Worm (Caenorhabditis elegans) whole organism, midembryonic: ENCODE data around the gene sre-11.

Experiments
- T22C8.4 ChIP-seq: fragments of 200-800 bp; sonication (Bioruptor generic); IDR thresholded peaks from 2 replicates; pipeline ENCODE4 v1.3.6; 2022; ENCODE audit warnings: missing genetic modification characterization, missing compliant biosample characterization
- cog-1 ChIP-seq: sonication (generic microtip); optimal IDR thresholded peaks from 2 replicates; lab custom pipeline; 2016; ENCODE audit warnings: missing genetic modification characterization, missing compliant biosample characterization
- flt-1 ChIP-seq: fragments of 200-800 bp; sonication (Bioruptor generic); IDR thresholded peaks from 2 replicates; pipeline ENCODE4 v1.3.6; 2022; ENCODE audit warnings: missing genetic modification characterization, missing compliant biosample characterization
- klf-2 ChIP-seq: fragments of 200-800 bp; sonication (Bioruptor generic); conservative IDR thresholded peaks from 2 replicates; pipeline ENCODE4 v1.3.6; 2022; ENCODE audit warnings: missing genetic modification reagents, missing genetic modification characterization, missing compliant biosample characterization
- med-1 ChIP-seq: sonication (generic microtip); optimal IDR thresholded peaks from 2 replicates; lab custom pipeline; 2017; ENCODE audit warnings: missing genetic modification characterization, mild to moderate bottlenecking, missing compliant biosample characterization, antibody characterized with exemption, missing genetic modification reagents; ENCODE audit not compliant: insufficient read depth
- ref-1 ChIP-seq: fragments of 200-800 bp; sonication (Bioruptor generic); conservative IDR thresholded peaks from 2 replicates; pipeline ENCODE4 v1.3.6; 2022; ENCODE audit warnings: missing genetic modification reagents, missing genetic modification characterization, missing compliant biosample characterization
- tab-1 ChIP-seq: fragments of 200-800 bp; sonication (Bioruptor generic); IDR thresholded peaks from 2 replicates; pipeline ENCODE4 v1.3.6; 2022; ENCODE audit warnings: missing genetic modification characterization, missing compliant biosample characterization
- ztf-23 ChIP-seq: fragments of 200-800 bp; sonication (Bioruptor generic); IDR thresholded peaks from 2 replicates; pipeline ENCODE4 v1.3.6; 2022; ENCODE audit warnings: missing genetic modification reagents, missing genetic modification characterization, missing compliant biosample characterization
- ztf-29 ChIP-seq: fragments of 200-800 bp; sonication (Bioruptor generic); IDR thresholded peaks from 2 replicates; pipeline ENCODE4 v1.3.6; 2022; ENCODE audit warnings: missing genetic modification reagents, missing genetic modification characterization, missing compliant biosample characterization

The sre-11 gene

ce11 chrV:7693394-7693793 lies 9.6 kb upstream of the sre-11 start, which contains the start of gene C12D5.10:
Gene C12D5.10, minus strand, starts transcription at chrV:7693494.
- TF ChIP-seq klf-2 (GFP tag; lab: Robert Waterston, UW) (no peak), cog-1 (tag; lab: Kevin White, UChicago) (no peak), flt-1 (GFP tag; lab: Robert Waterston, UW) (no peak), T22C8.4 (GFP tag; lab: Robert Waterston, UW) (no peak), med-1 (GFP tag; lab: Kevin White, UChicago) (no peak), ztf-23 (GFP tag; lab: Robert Waterston, UW) (no peak), tab-1 (GFP tag; lab: Robert Waterston, UW) (no peak), ztf-29 (GFP tag; lab: Robert Waterston, UW) (no peak), ref-1 (GFP tag; lab: Robert Waterston, UW) (no peak)

- TF ChIP-seq ztf-29 (GFP tag; lab: Robert Waterston, UW): no peak
- TF ChIP-seq ztf-23 (GFP tag; lab: Robert Waterston, UW): no peak
- TF ChIP-seq T22C8.4 (GFP tag; lab: Robert Waterston, UW): no peak
- no peak for TF ChIP-seq klf-2 (GFP tag; lab: Robert Waterston, UW)
- TF ChIP-seq med-1 (GFP tag; lab: Kevin White, UChicago): no peak
- TF ChIP-seq ref-1 (GFP tag; lab: Robert Waterston, UW): no peak
- no peak for TF ChIP-seq tab-1 (GFP tag; lab: Robert Waterston, UW)
- no peak for TF ChIP-seq flt-1 (GFP tag; lab: Robert Waterston, UW)
- no peak for TF ChIP-seq cog-1 (tag; lab: Kevin White, UChicago)
Observed at ce11 chrV:7690637-7691036, 6.9 kb upstream of the sre-11 start.

- TF ChIP-seq flt-1 (GFP tag; lab: Robert Waterston, UW) (no peak), med-1 (GFP tag; lab: Kevin White, UChicago) (no peak), tab-1 (GFP tag; lab: Robert Waterston, UW) (no peak), cog-1 (tag; lab: Kevin White, UChicago) (no peak), ztf-29 (GFP tag; lab: Robert Waterston, UW) (no peak), ref-1 (GFP tag; lab: Robert Waterston, UW) (no peak), T22C8.4 (GFP tag; lab: Robert Waterston, UW) (no peak), klf-2 (GFP tag; lab: Robert Waterston, UW) (no peak), ztf-23 (GFP tag; lab: Robert Waterston, UW) (no peak)
Observed at ce11 chrV:7689888-7690287, 6.1 kb upstream of the sre-11 start, which contains the start of gene C12D5.9. Gene C12D5.9, minus strand, starts transcription at chrV:7689988.

DNA sequence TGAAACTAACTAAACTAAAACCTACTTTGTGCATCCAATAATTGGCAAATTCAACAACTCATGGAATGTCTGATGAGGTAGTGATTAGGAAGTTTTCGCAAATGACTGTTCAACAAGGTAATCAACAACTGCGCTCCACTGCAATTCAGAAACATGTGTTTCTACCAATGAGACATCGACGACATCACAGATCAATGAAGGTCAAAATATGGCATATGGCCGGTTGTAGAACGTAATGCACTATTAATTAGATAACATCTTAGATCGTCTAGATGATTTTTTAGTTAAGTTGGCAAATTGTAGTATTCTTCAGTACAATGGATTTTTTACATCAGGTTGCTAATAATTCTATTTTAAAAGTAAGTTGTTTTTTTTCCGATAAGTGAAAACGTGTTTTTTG lies 2.4 kb upstream of the sre-11 start, which contains the start of the genes nhr-94 and nhr-152:
Gene nhr-94, minus strand, starts transcription at position 147 of the 400 bp plus-strand sequence.
Gene nhr-152, plus strand, starts transcription at position 162 of the 400 bp plus-strand sequence.
- TF ChIP-seq med-1 (GFP tag; lab: Kevin White, UChicago) (no peak), ztf-23 (GFP tag; lab: Robert Waterston, UW) (no peak), ztf-29 (GFP tag; lab: Robert Waterston, UW) (no peak), T22C8.4 (GFP tag; lab: Robert Waterston, UW) (no peak), tab-1 (GFP tag; lab: Robert Waterston, UW) (no peak), klf-2 (GFP tag; lab: Robert Waterston, UW) (no peak), cog-1 (tag; lab: Kevin White, UChicago) (no peak), ref-1 (GFP tag; lab: Robert Waterston, UW) (no peak), flt-1 (GFP tag; lab: Robert Waterston, UW) (no peak)

DNA sequence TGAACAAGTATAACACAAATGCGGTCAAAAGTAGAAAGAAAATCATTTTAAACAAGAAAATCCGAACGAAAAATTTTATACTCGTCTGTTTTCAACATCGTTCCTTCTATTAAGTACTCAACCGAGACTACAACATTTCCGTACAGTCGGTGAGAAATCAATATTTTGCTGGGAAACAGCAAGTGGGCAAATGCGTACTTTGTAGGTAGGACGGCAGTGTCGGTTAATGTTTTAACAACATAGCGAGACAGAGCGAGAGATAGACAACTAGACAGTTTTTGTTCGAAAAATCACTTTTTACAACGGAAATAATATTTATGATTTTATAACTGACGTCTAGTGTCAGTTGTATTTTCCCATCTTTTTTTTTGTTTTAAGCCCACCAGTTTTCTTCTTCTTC lies 2.4 kb downstream of the sre-11 start, which contains the start of gene cyp-33A1:
Gene cyp-33A1, minus strand, starts transcription at position 72 of the 400 bp plus-strand sequence.
- TF ChIP-seq klf-2 (GFP tag; lab: Robert Waterston, UW) (no peak), T22C8.4 (GFP tag; lab: Robert Waterston, UW) (no peak), ztf-29 (GFP tag; lab: Robert Waterston, UW) (no peak), tab-1 (GFP tag; lab: Robert Waterston, UW) (no peak), ztf-23 (GFP tag; lab: Robert Waterston, UW) (no peak), flt-1 (GFP tag; lab: Robert Waterston, UW) (no peak), med-1 (GFP tag; lab: Kevin White, UChicago) (no peak), ref-1 (GFP tag; lab: Robert Waterston, UW) (no peak), cog-1 (tag; lab: Kevin White, UChicago) (no peak)

DNA sequence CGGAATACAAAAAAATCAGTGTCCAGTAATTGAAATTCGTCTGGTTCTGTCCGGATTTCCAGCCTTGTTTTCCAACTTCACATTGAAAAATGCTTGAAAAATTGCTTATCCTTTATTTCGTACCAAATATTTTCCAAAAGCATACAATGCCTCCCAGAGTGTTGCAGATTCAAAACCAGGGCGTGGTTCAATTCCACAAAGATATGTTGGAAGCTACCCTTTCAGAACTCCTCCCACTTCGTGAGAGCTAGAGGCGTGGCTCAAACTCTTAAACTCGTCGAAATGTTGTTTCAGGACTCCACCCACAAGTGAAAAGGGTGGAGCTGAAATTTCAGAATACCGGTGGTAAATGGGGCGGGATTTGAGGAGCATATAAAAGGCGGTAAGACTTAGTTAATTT lies 7.9 kb downstream of the sre-11 start, which contains the start of gene C12D5.3:
Gene C12D5.3, plus strand, starts transcription at position 301 of the 400 bp plus-strand sequence.
- TF ChIP-seq flt-1 (GFP tag; lab: Robert Waterston, UW) (no peak), ztf-23 (GFP tag; lab: Robert Waterston, UW) (no peak), med-1 (GFP tag; lab: Kevin White, UChicago) (no peak), tab-1 (GFP tag; lab: Robert Waterston, UW) (no peak), cog-1 (tag; lab: Kevin White, UChicago) (no peak), ztf-29 (GFP tag; lab: Robert Waterston, UW) (no peak), T22C8.4 (GFP tag; lab: Robert Waterston, UW) (no peak), ref-1 (GFP tag; lab: Robert Waterston, UW) (no peak), klf-2 (GFP tag; lab: Robert Waterston, UW) (no peak)

- TF ChIP-seq cog-1 (tag; lab: Kevin White, UChicago) (no peak), T22C8.4 (GFP tag; lab: Robert Waterston, UW) (no peak), ztf-23 (GFP tag; lab: Robert Waterston, UW) (no peak), ref-1 (GFP tag; lab: Robert Waterston, UW) (no peak), ztf-29 (GFP tag; lab: Robert Waterston, UW) (no peak), med-1 (GFP tag; lab: Kevin White, UChicago) (no peak), tab-1 (GFP tag; lab: Robert Waterston, UW) (no peak), flt-1 (GFP tag; lab: Robert Waterston, UW) (no peak), klf-2 (GFP tag; lab: Robert Waterston, UW) (no peak)
Observed at ce11 chrV:7672258-7672657, 11.5 kb downstream of the sre-11 start, which contains the start of gene C12D5.4. Gene C12D5.4, plus strand, starts transcription at chrV:7672558.

- TF ChIP-seq klf-2 (GFP tag; lab: Robert Waterston, UW) (no peak), cog-1 (tag; lab: Kevin White, UChicago) (no peak), flt-1 (GFP tag; lab: Robert Waterston, UW) (no peak), ztf-29 (GFP tag; lab: Robert Waterston, UW) (no peak)
Observed at ce11 chrV:7667940-7668339, 15.8 kb downstream of the sre-11 start, which contains the start of gene C12D5.5. Gene C12D5.5, plus strand, starts transcription at chrV:7668240.
